Fruit fly (Drosophila melanogaster): Measurements from ENCODE around the gene cl.

The cl gene

DNA sequence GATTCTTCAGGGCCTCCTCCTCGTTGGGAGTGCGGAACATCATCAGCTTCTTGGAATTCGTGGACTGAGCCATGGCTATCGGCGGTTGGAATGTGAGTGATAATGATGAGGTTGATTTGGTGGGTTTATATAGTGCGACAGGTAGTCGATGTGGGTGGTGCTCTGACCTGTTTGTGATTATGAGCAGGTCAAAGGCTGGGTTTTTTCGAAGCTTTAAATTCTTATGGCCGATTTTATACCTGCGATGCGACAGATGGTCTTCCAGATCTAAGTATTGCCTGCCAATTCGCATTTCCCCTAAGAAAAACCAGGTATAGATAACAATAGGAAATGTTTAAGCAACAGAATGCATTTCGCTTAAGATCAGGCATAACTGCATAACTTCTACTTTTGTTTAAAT, 30.8 kb downstream of the cl start, which contains the start of gene CG14014:
Gene CG14014 (minus strand): TSS at position 101 of the 400 bp plus-strand sequence.
- TF ChIP-seq Hr38 (GFP tag; optimal IDR thresholded peaks at IDR 0.05) = no peak
- no peak for TF ChIP-seq vri (GFP tag; optimal IDR thresholded peaks at IDR 0.05)
- TF ChIP-seq CG6276 (GFP tag; optimal IDR thresholded peaks at IDR 0.05) = no peak
- TF ChIP-seq Hr39 (GFP tag; optimal IDR thresholded peaks at IDR 0.05) = no peak
- no peak for TF ChIP-seq Sox102F (GFP tag; optimal IDR thresholded peaks at IDR 0.05)
- no peak for TF ChIP-seq CG11902 (GFP tag; optimal IDR thresholded peaks at IDR 0.05)
- TF ChIP-seq CG6808 (GFP tag; optimal IDR thresholded peaks at IDR 0.05) = no peak
- no peak for TF ChIP-seq CG8119 (GFP tag; IDR thresholded peaks at IDR 0.05)
- no peak for TF ChIP-seq CG3032 (tag; optimal IDR thresholded peaks at IDR 0.05)
- TF ChIP-seq CG1621 (tag; optimal IDR thresholded peaks at IDR 0.05) = no peak
- TF ChIP-seq salr (GFP tag; optimal IDR thresholded peaks at IDR 0.05) = no peak
- TF ChIP-seq fd59A (GFP tag; optimal IDR thresholded peaks at IDR 0.05) = no peak
- TF ChIP-seq dac (GFP tag; optimal IDR thresholded peaks at IDR 0.05) = no peak
- TF ChIP-seq spab (GFP tag; optimal IDR thresholded peaks at IDR 0.05) = no peak
- TF ChIP-seq CG32006 (GFP tag; optimal IDR thresholded peaks at IDR 0.05) = no peak
- TF ChIP-seq CG10669 (GFP tag; optimal IDR thresholded peaks at IDR 0.05) = no peak
- TF ChIP-seq Met (GFP tag; optimal IDR thresholded peaks at IDR 0.05) = no peak

DNA sequence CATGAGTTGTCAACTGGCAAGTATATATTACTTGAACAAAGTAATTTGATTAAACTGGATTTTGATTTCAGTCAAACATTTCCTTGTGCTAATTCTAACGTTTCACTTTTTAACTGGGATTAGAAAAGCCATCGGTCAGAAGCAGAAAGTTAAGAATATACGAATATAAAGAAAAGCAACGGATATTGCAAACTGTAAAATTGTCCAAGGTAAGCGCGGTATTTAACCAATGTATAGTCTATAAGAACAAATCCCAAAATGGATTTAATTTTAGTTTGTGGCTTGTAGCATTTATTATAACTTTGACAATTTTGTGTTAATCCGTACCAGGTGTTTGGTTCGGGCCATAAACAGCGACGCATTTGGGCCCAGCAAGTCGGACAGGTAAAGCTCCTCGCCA, 31.6 kb downstream of the cl start, which contains the start of gene CG18269:
Gene CG18269 (plus strand): TSS at position 301 of the 400 bp plus-strand sequence.
- no peak for TF ChIP-seq svp (GFP tag)
- TF ChIP-seq CG1621 (tag; optimal IDR thresholded peaks at IDR 0.05) = no peak
- no peak for TF ChIP-seq net (GFP tag; optimal IDR thresholded peaks at IDR 0.05)
- no peak for TF ChIP-seq CG6163 (GFP tag; IDR thresholded peaks at IDR 0.05)
- no peak for TF ChIP-seq Sox14 (GFP tag; optimal IDR thresholded peaks at IDR 0.05)
- no peak for TF ChIP-seq CG6792 (GFP tag; optimal IDR thresholded peaks at IDR 0.05)
- no peak for TF ChIP-seq vri (GFP tag; optimal IDR thresholded peaks at IDR 0.05)
- no peak for TF ChIP-seq CG3032 (tag; optimal IDR thresholded peaks at IDR 0.05)
- TF ChIP-seq Ets96B (tag; optimal IDR thresholded peaks at IDR 0.05) = no peak
- no peak for TF ChIP-seq CG11294 (GFP tag; IDR thresholded peaks at IDR 0.05)
- TF ChIP-seq Sox102F (GFP tag; optimal IDR thresholded peaks at IDR 0.05) = no peak
- no peak for TF ChIP-seq CG8319 (GFP tag; optimal IDR thresholded peaks at IDR 0.05)
- TF ChIP-seq topi (GFP tag; optimal IDR thresholded peaks at IDR 0.05) = no peak
- no peak for TF ChIP-seq Met (GFP tag; optimal IDR thresholded peaks at IDR 0.05)
- no peak for TF ChIP-seq CG6808 (GFP tag; optimal IDR thresholded peaks at IDR 0.05)
- TF ChIP-seq achi (GFP tag; optimal IDR thresholded peaks at IDR 0.05) = no peak
- TF ChIP-seq dac (GFP tag; optimal IDR thresholded peaks at IDR 0.05) = no peak

DNA sequence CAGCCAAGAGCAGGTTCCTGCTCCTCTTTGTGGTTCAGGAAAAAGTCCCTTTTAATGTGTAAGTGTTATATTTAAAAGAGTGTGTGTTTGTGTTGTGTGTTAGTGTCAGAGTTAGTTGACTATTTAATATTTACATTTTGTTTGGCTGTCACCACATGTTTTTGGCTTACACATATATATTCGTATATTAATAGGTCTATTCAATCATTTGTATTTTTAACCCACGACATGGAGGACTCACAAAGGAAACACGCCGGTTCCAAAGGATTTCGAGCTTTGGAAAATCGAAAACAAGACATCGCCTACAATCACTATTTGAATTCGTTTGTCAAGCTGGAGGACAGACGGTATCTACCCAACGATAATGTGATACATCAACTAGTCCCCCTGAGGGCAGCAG, 33.8 kb downstream of the cl start, which contains the start of the genes CG14013 and CG14017:
Gene CG14013 (minus strand): TSS at position 101 of the 400 bp plus-strand sequence.
Gene CG14017 (plus strand): TSS at position 148 of the 400 bp plus-strand sequence.
- TF ChIP-seq Ets96B (tag; optimal IDR thresholded peaks at IDR 0.05) = no peak
- TF ChIP-seq Blimp-1 (GFP tag; optimal IDR thresholded peaks at IDR 0.05) = no peak
- TF ChIP-seq Eip93F (GFP tag; optimal IDR thresholded peaks at IDR 0.05) = no peak
- TF ChIP-seq eg (GFP tag; IDR thresholded peaks at IDR 0.05) = no peak
- no peak for TF ChIP-seq fd59A (GFP tag; optimal IDR thresholded peaks at IDR 0.05)
- no peak for TF ChIP-seq dsx (GFP tag; optimal IDR thresholded peaks at IDR 0.05; ENCODE audit: poor library complexity, severe bottlenecking)
- no peak for TF ChIP-seq Hr38 (GFP tag; optimal IDR thresholded peaks at IDR 0.05)
- TF ChIP-seq Eip78C (GFP tag) = no peak
- no peak for TF ChIP-seq spab (GFP tag; optimal IDR thresholded peaks at IDR 0.05)
- no peak for TF ChIP-seq CG6854 (GFP tag; optimal IDR thresholded peaks at IDR 0.05)
- TF ChIP-seq Gug (GFP tag; IDR thresholded peaks at IDR 0.05) = no peak
- no peak for TF ChIP-seq CG32006 (GFP tag; optimal IDR thresholded peaks at IDR 0.05)
- no peak for TF ChIP-seq esn (GFP tag; optimal IDR thresholded peaks at IDR 0.05)
- TF ChIP-seq CG6808 (GFP tag; optimal IDR thresholded peaks at IDR 0.05) = no peak
- no peak for TF ChIP-seq fkh (GFP tag; optimal IDR thresholded peaks at IDR 0.05)
- TF ChIP-seq CG8119 (GFP tag; IDR thresholded peaks at IDR 0.05) = no peak
- no peak for TF ChIP-seq CG34406 (GFP tag; optimal IDR thresholded peaks at IDR 0.05)
- no peak for TF ChIP-seq CG4318 (GFP tag; optimal IDR thresholded peaks at IDR 0.05)
- TF ChIP-seq CG6276 (GFP tag; optimal IDR thresholded peaks at IDR 0.05) = no peak
- no peak for TF ChIP-seq svp (GFP tag)

Data from whole organism, prepupa.